Worm (Caenorhabditis elegans) whole organism, mixed stage, embryonic: ENCODE data around the gene W03F8.6.

ENCODE experiments used
- M03D4.4 ChIP-seq: sonication (generic microtip); optimal IDR thresholded peaks from 2 replicates; lab custom pipeline; 2017; ENCODE audit warnings: mild to moderate bottlenecking, missing genetic modification characterization, missing compliant biosample characterization
- bed-3 ChIP-seq: fragments of 200-800 bp; sonication (Bioruptor generic); optimal IDR thresholded peaks from 3 replicates; lab custom pipeline; 2018; ENCODE audit warnings: mild to moderate bottlenecking, missing genetic modification characterization, moderate library complexity, missing compliant biosample characterization
- blmp-1 ChIP-seq: fragments of 150-350 bp; optimal IDR thresholded peaks from 2 replicates; lab custom pipeline; 2014; ENCODE audit warnings: missing biosample characterization, missing genetic modification characterization
- ceh-39 ChIP-seq: fragments of 150-350 bp; optimal IDR thresholded peaks from 2 replicates; lab custom pipeline; 2014; ENCODE audit warnings: missing biosample characterization, missing genetic modification characterization
- ceh-43 ChIP-seq: fragments of 200-800 bp; sonication (Bioruptor generic); optimal IDR thresholded peaks from 2 replicates; lab custom pipeline; 2018; ENCODE audit warnings: mild to moderate bottlenecking, missing genetic modification characterization, moderate library complexity, missing compliant biosample characterization
- ceh-83 ChIP-seq: fragments of 200-800 bp; sonication (Bioruptor generic); optimal IDR thresholded peaks from 2 replicates; lab custom pipeline; 2018; ENCODE audit warnings: mild to moderate bottlenecking, missing genetic modification characterization, missing compliant biosample characterization
- ces-1 ChIP-seq: fragments of 150-350 bp; optimal IDR thresholded peaks from 2 replicates; lab custom pipeline; 2014; ENCODE audit warnings: missing biosample characterization, missing genetic modification reagents, missing genetic modification characterization
- cnd-1 ChIP-seq: fragments of 200-800 bp; sonication (Bioruptor generic); optimal IDR thresholded peaks from 2 replicates; lab custom pipeline; 2018; ENCODE audit warnings: mild to moderate bottlenecking, missing genetic modification characterization, missing compliant biosample characterization
- drap-1 ChIP-seq: fragments of 200-800 bp; sonication (Bioruptor generic); optimal IDR thresholded peaks from 3 replicates; lab custom pipeline; 2018; ENCODE audit warnings: mild to moderate bottlenecking, missing genetic modification characterization, missing compliant biosample characterization
- elt-1 ChIP-seq: sonication (generic microtip); optimal IDR thresholded peaks from 2 replicates; lab custom pipeline; 2017; ENCODE audit warnings: missing genetic modification characterization, mild to moderate bottlenecking, missing compliant biosample characterization, antibody characterized with exemption, moderate library complexity, borderline replicate concordance; ENCODE audit not compliant: insufficient read depth
- elt-3 ChIP-seq: fragments of 150-350 bp; optimal IDR thresholded peaks from 2 replicates; lab custom pipeline; 2014; ENCODE audit warnings: missing biosample characterization, missing genetic modification characterization
- flh-1 ChIP-seq: fragments of 200-800 bp; sonication (Bioruptor generic); optimal IDR thresholded peaks from 2 replicates; lab custom pipeline; 2018; ENCODE audit warnings: mild to moderate bottlenecking, missing genetic modification characterization, moderate library complexity, missing compliant biosample characterization
- ham-2 ChIP-seq: fragments of 200-800 bp; sonication (Bioruptor generic); optimal IDR thresholded peaks from 2 replicates; lab custom pipeline; 2018; ENCODE audit warnings: mild to moderate bottlenecking, missing genetic modification characterization, missing compliant biosample characterization
- hlh-1 ChIP-seq: fragments of 150-350 bp; optimal IDR thresholded peaks from 2 replicates; lab custom pipeline; 2014; ENCODE audit warnings: missing biosample characterization, missing genetic modification reagents, missing genetic modification characterization
- lin-13 ChIP-seq: fragments of 150-350 bp; optimal IDR thresholded peaks from 2 replicates; lab custom pipeline; 2014; ENCODE audit warnings: missing biosample characterization, missing genetic modification characterization
- lin-32 ChIP-seq: fragments of 200-800 bp; sonication (Bioruptor generic); optimal IDR thresholded peaks from 2 replicates; lab custom pipeline; 2018; ENCODE audit warnings: mild to moderate bottlenecking, missing genetic modification characterization, missing compliant biosample characterization
- lsy-2 ChIP-seq: fragments of 150-350 bp; optimal IDR thresholded peaks from 2 replicates; lab custom pipeline; 2014; ENCODE audit warnings: missing biosample characterization, missing genetic modification characterization
- mab-5 ChIP-seq: fragments of 150-350 bp; optimal IDR thresholded peaks from 2 replicates; lab custom pipeline; 2014; ENCODE audit warnings: missing biosample characterization, missing genetic modification characterization
- mep-1 ChIP-seq: fragments of 150-350 bp; optimal IDR thresholded peaks from 2 replicates; lab custom pipeline; 2017; ENCODE audit warnings: missing biosample characterization, missing genetic modification reagents, missing genetic modification characterization, inconsistent platforms
- mls-2 ChIP-seq: sonication (generic microtip); optimal IDR thresholded peaks from 2 replicates; lab custom pipeline; 2016; ENCODE audit warnings: mild to moderate bottlenecking, missing genetic modification characterization, moderate library complexity, missing compliant biosample characterization
- nhr-12 ChIP-seq: fragments of 150-350 bp; optimal IDR thresholded peaks from 2 replicates; lab custom pipeline; 2014; ENCODE audit warnings: missing biosample characterization, missing genetic modification characterization
- nhr-2 ChIP-seq: fragments of 150-350 bp; optimal IDR thresholded peaks from 2 replicates; lab custom pipeline; 2014; ENCODE audit warnings: missing biosample characterization, missing genetic modification characterization
- nhr-237 ChIP-seq: fragments of 150-350 bp; optimal IDR thresholded peaks from 2 replicates; lab custom pipeline; 2014; ENCODE audit warnings: missing biosample characterization, missing genetic modification characterization
- nhr-28 ChIP-seq: fragments of 150-350 bp; optimal IDR thresholded peaks from 2 replicates; lab custom pipeline; 2014; ENCODE audit warnings: missing biosample characterization, missing genetic modification characterization
- nhr-76 ChIP-seq: sonication (generic microtip); optimal IDR thresholded peaks from 2 replicates; lab custom pipeline; 2017; ENCODE audit warnings: missing biosample characterization, missing genetic modification characterization
- pha-4 ChIP-seq: fragments of 150-350 bp; optimal IDR thresholded peaks from 2 replicates; lab custom pipeline; 2018; ENCODE audit warnings: missing biosample characterization, missing genetic modification reagents, missing genetic modification characterization
- sem-2 ChIP-seq: fragments of 200-800 bp; sonication (Bioruptor generic); optimal IDR thresholded peaks from 2 replicates; lab custom pipeline; 2018; ENCODE audit warnings: mild to moderate bottlenecking, missing genetic modification characterization, missing compliant biosample characterization
- snpc-4 ChIP-seq: fragments of 150-350 bp; optimal IDR thresholded peaks from 2 replicates; lab custom pipeline; 2014; ENCODE audit warnings: missing biosample characterization, missing genetic modification characterization
- sptf-1 ChIP-seq: sonication (generic microtip); optimal IDR thresholded peaks from 2 replicates; lab custom pipeline; 2017; ENCODE audit warnings: mild to moderate bottlenecking, missing genetic modification characterization, moderate library complexity, missing compliant biosample characterization
- tbx-8 ChIP-seq: fragments of 200-800 bp; sonication (Bioruptor generic); optimal IDR thresholded peaks from 2 replicates; lab custom pipeline; 2018; ENCODE audit warnings: mild to moderate bottlenecking, missing genetic modification characterization, moderate library complexity, missing compliant biosample characterization
- unc-120 ChIP-seq: sonication (generic microtip); optimal IDR thresholded peaks from 2 replicates; lab custom pipeline; 2017; ENCODE audit warnings: missing genetic modification characterization, missing compliant biosample characterization; ENCODE audit not compliant: poor library complexity, severe bottlenecking
- unc-39 ChIP-seq: fragments of 150-350 bp; optimal IDR thresholded peaks from 2 replicates; lab custom pipeline; 2014; ENCODE audit warnings: missing biosample characterization, missing genetic modification characterization
- unc-62 ChIP-seq: fragments of 150-350 bp; optimal IDR thresholded peaks from 2 replicates; lab custom pipeline; 2014; ENCODE audit warnings: missing biosample characterization, missing genetic modification reagents, missing genetic modification characterization
- zip-8 ChIP-seq: fragments of 150-350 bp; optimal IDR thresholded peaks from 2 replicates; lab custom pipeline; 2014; ENCODE audit warnings: missing biosample characterization, missing genetic modification characterization
- ztf-11 ChIP-seq: fragments of 150-350 bp; optimal IDR thresholded peaks from 2 replicates; lab custom pipeline; 2014; ENCODE audit warnings: missing biosample characterization, missing genetic modification characterization

The W03F8.6 gene

DNA sequence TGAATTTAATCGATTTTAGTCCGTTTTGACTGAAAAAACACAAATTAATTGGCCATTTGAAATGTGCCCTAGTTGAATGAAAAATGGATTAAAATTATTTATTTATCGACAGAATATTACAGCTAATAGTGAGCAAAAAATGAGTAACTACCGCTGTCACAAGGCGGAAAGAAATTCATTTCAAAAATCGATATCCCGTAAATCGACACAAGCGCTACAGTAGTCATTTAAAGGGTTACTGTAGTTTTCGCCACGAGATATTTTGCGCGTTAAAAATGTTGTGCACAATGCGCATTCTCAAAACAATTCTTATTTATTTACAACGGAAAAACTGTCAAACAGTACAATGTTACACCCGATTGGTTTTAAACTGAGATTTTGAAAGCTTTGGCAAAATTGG lies 24.2 kb upstream of the W03F8.6 start:
- TF ChIP-seq unc-120 (tag; lab: Kevin White, UChicago) (no peak), zip-8 (tag; lab: Kevin White, UChicago) (no peak), pha-4 (tag; lab: Kevin White, UChicago) (no peak), nhr-28 (tag; lab: Kevin White, UChicago) (no peak), sem-2 (GFP tag; lab: Kevin White, UChicago) (no peak), mep-1 (no peak), ceh-39 (no peak), lin-13 (tag; lab: Kevin White, UChicago) (no peak)

DNA sequence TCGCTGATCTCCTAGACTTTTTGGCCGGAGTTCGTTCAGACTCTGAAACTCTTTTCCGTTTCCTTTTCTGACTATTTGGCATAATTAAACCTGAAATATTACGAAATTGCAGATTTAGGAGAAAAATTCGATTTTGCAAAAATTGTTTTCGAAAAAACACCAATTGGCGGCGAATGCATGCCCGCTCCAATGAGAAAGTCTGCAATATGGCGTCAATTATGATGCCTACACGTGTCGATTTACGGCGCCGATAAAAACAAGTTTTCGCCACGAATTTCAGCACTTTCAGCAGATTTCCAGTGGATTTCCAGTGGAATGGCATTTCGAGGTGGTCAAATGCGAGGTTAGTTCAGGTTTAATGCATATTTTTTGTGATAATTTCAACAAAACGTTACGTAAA lies 23.0 kb upstream of the W03F8.6 start, which contains the start of the genes Y59E9AL.36 and nbet-1:
Gene Y59E9AL.36 (minus strand): TSS at position 92 of the 400 bp plus-strand sequence.
Gene nbet-1 (plus strand): TSS at position 112 of the 400 bp plus-strand sequence.
- no peak for TF ChIP-seq snpc-4
- no peak for TF ChIP-seq ceh-83 (GFP tag; lab: Kevin White, UChicago)
- TF ChIP-seq sem-2 (GFP tag; lab: Kevin White, UChicago) = no peak
- TF ChIP-seq zip-8 (tag; lab: Kevin White, UChicago) = no peak
- TF ChIP-seq elt-1 = no peak
- TF ChIP-seq sptf-1 (tag; lab: Kevin White, UChicago) = no peak
- peak; percentile 57 for TF ChIP-seq mep-1
- TF ChIP-seq lsy-2 (tag; lab: Kevin White, UChicago) = peak; percentile 70
- no peak for TF ChIP-seq nhr-12 (tag; lab: Kevin White, UChicago)
- peak; percentile 13 for TF ChIP-seq M03D4.4
- TF ChIP-seq nhr-2 = no peak
- no peak for TF ChIP-seq lin-32 (GFP tag; lab: Kevin White, UChicago)
- no peak for TF ChIP-seq bed-3
- no peak for TF ChIP-seq elt-3 (tag; lab: Kevin White, UChicago)
- no peak for TF ChIP-seq mls-2
- TF ChIP-seq unc-39 (tag; lab: Kevin White, UChicago) = no peak
- TF ChIP-seq nhr-28 (tag; lab: Kevin White, UChicago) = no peak
- no peak for TF ChIP-seq blmp-1 (tag; lab: Kevin White, UChicago)
- TF ChIP-seq ztf-11 (tag; lab: Kevin White, UChicago) = no peak
- TF ChIP-seq lin-13 (tag; lab: Kevin White, UChicago) = peak; percentile 73
- no peak for TF ChIP-seq nhr-76 (tag; lab: Kevin White, UChicago)
- TF ChIP-seq ces-1 (GFP tag; lab: Kevin White, UChicago) = peak; percentile 76
- peak; percentile 55 for TF ChIP-seq hlh-1 (tag; lab: Kevin White, UChicago)
- TF ChIP-seq unc-62 = no peak
- TF ChIP-seq pha-4 (tag; lab: Kevin White, UChicago) = peak; percentile 51
- peak; percentile 8 for TF ChIP-seq unc-120 (tag; lab: Kevin White, UChicago)
- no peak for TF ChIP-seq ceh-43 (GFP tag; lab: Kevin White, UChicago)
- no peak for TF ChIP-seq tbx-8 (GFP tag; lab: Kevin White, UChicago)
- no peak for TF ChIP-seq drap-1
- TF ChIP-seq flh-1 (GFP tag; lab: Kevin White, UChicago) = no peak
- TF ChIP-seq mab-5 (tag; lab: Kevin White, UChicago) = no peak
- TF ChIP-seq ham-2 = no peak
- TF ChIP-seq nhr-237 (tag; lab: Kevin White, UChicago) = peak; percentile 84
- peak; percentile 50 for TF ChIP-seq ceh-39
- no peak for TF ChIP-seq cnd-1 (tag; lab: Kevin White, UChicago)

DNA sequence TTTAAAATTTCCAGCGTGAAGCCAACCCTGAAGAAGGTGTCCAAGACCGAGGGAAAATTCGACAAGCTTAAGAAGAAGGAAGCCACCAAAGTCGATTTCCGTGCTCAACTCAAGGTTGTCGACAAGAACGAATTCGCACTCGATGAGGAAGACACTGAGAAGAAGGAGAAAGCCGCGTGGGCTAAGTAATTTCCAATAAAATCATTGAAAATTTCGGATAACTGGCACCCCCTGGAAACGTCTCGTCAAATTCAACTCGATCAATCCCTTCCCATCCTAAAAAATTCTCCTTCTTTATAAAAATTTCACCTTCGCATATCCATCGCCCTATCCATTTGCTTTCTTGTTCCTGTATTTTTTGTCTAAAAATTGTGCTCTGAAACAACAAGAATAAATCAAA lies 20.3 kb upstream of the W03F8.6 start:
- no peak for TF ChIP-seq mep-1
- TF ChIP-seq unc-62 = no peak
- TF ChIP-seq elt-1 = no peak
- no peak for TF ChIP-seq unc-39 (tag; lab: Kevin White, UChicago)
- no peak for TF ChIP-seq ceh-43 (GFP tag; lab: Kevin White, UChicago)
- TF ChIP-seq zip-8 (tag; lab: Kevin White, UChicago) = no peak
- no peak for TF ChIP-seq nhr-2
- TF ChIP-seq tbx-8 (GFP tag; lab: Kevin White, UChicago) = no peak
- TF ChIP-seq hlh-1 (tag; lab: Kevin White, UChicago) = no peak
- no peak for TF ChIP-seq lsy-2 (tag; lab: Kevin White, UChicago)
- TF ChIP-seq elt-3 (tag; lab: Kevin White, UChicago) = no peak
- TF ChIP-seq blmp-1 (tag; lab: Kevin White, UChicago) = no peak
- TF ChIP-seq nhr-12 (tag; lab: Kevin White, UChicago) = no peak
- TF ChIP-seq bed-3 = no peak
- TF ChIP-seq mab-5 (tag; lab: Kevin White, UChicago) = no peak
- no peak for TF ChIP-seq ceh-83 (GFP tag; lab: Kevin White, UChicago)
- no peak for TF ChIP-seq ztf-11 (tag; lab: Kevin White, UChicago)
- TF ChIP-seq sptf-1 (tag; lab: Kevin White, UChicago) = no peak
- no peak for TF ChIP-seq flh-1 (GFP tag; lab: Kevin White, UChicago)
- TF ChIP-seq snpc-4 = no peak
